Worm (Caenorhabditis elegans) whole organism, L3 larva: ENCODE measurements around the gene T21D12.11.

Experiments
- R02D3.7 ChIP-seq: fragments of 150-350 bp; optimal IDR thresholded peaks from 2 replicates; lab custom pipeline; 2014; ENCODE audit warnings: missing biosample characterization, missing genetic modification characterization
- ZK546.5 ChIP-seq: sonication (generic microtip); optimal IDR thresholded peaks from 2 replicates; lab custom pipeline; 2017; ENCODE audit warnings: missing biosample characterization, missing genetic modification characterization
- aly-2 ChIP-seq: fragments of 150-350 bp; optimal IDR thresholded peaks from 2 replicates; lab custom pipeline; 2014; ENCODE audit warnings: missing biosample characterization, missing genetic modification characterization
- ama-1 ChIP-seq: fragments of 150-350 bp; optimal IDR thresholded peaks from 2 replicates; lab custom pipeline; 2018
- ceh-16 ChIP-seq: sonication (generic microtip); optimal IDR thresholded peaks from 2 replicates; lab custom pipeline; 2017; ENCODE audit warnings: missing biosample characterization, missing genetic modification characterization
- ceh-28 ChIP-seq: fragments of 150-350 bp; optimal IDR thresholded peaks from 2 replicates; lab custom pipeline; 2014; ENCODE audit warnings: missing biosample characterization, missing genetic modification reagents, missing genetic modification characterization
- ceh-82 ChIP-seq: fragments of 150-350 bp; optimal IDR thresholded peaks from 2 replicates; lab custom pipeline; 2014; ENCODE audit warnings: missing biosample characterization, missing genetic modification characterization
- daf-12 ChIP-seq: fragments of 150-350 bp; optimal IDR thresholded peaks from 2 replicates; lab custom pipeline; 2014; ENCODE audit warnings: missing biosample characterization, missing genetic modification reagents, missing genetic modification characterization
- egl-5 ChIP-seq: fragments of 150-350 bp; optimal IDR thresholded peaks from 2 replicates; lab custom pipeline; 2017; ENCODE audit warnings: missing biosample characterization, missing genetic modification reagents, missing genetic modification characterization, inconsistent platforms
- elt-1 ChIP-seq: fragments of 150-350 bp; optimal IDR thresholded peaks from 2 replicates; lab custom pipeline; 2014; ENCODE audit warnings: missing biosample characterization, missing genetic modification characterization
- elt-2 ChIP-seq: sonication (generic microtip); optimal IDR thresholded peaks from 2 replicates; lab custom pipeline; 2016; ENCODE audit warnings: missing genetic modification reagents, mild to moderate bottlenecking, missing genetic modification characterization, missing compliant biosample characterization
- elt-3 ChIP-seq, 3 experiments: fragments of 150-350 bp in 1 of 3; sonication (generic microtip) in 2 of 3; optimal IDR thresholded peaks; 2 replicates in 2 of 3; 4 replicates in 1 of 3; lab custom pipeline; 2014 to 2017; ENCODE audit warnings: missing biosample characterization in 3 of 3, missing genetic modification characterization in 3 of 3
- eor-1 ChIP-seq, 2 experiments: fragments of 150-350 bp; optimal IDR thresholded peaks; 2 replicates each; lab custom pipeline; 2014 to 2018; ENCODE audit warnings: missing biosample characterization in 2 of 2, missing genetic modification characterization in 2 of 2
- fkh-10 ChIP-seq: sonication (generic microtip); optimal IDR thresholded peaks from 2 replicates; lab custom pipeline; 2017; ENCODE audit warnings: missing biosample characterization, missing genetic modification reagents, missing genetic modification characterization
- fkh-2 ChIP-seq: fragments of 150-350 bp; optimal IDR thresholded peaks from 2 replicates; lab custom pipeline; 2014; ENCODE audit warnings: missing biosample characterization, missing genetic modification reagents, missing genetic modification characterization
- hmg-11 ChIP-seq: sonication (generic microtip); optimal IDR thresholded peaks from 2 replicates; lab custom pipeline; 2016; ENCODE audit warnings: missing genetic modification characterization, missing compliant biosample characterization
- jun-1 ChIP-seq: fragments of 150-350 bp; optimal IDR thresholded peaks from 2 replicates; lab custom pipeline; 2014; ENCODE audit warnings: missing biosample characterization, missing genetic modification reagents, missing genetic modification characterization
- lin-15B ChIP-seq: fragments of 150-350 bp; optimal IDR thresholded peaks from 2 replicates; lab custom pipeline; 2014; ENCODE audit warnings: missing biosample characterization, missing genetic modification characterization
- lin-39 ChIP-seq: fragments of 150-350 bp; optimal IDR thresholded peaks from 2 replicates; lab custom pipeline; 2018; ENCODE audit warnings: missing biosample characterization, missing genetic modification reagents, missing genetic modification characterization
- lsy-12 ChIP-seq: sonication (generic microtip); optimal IDR thresholded peaks from 2 replicates; lab custom pipeline; 2016; ENCODE audit warnings: mild to moderate bottlenecking, missing genetic modification characterization, missing compliant biosample characterization
- mdl-1 ChIP-seq: fragments of 150-350 bp; optimal IDR thresholded peaks from 2 replicates; lab custom pipeline; 2014; ENCODE audit warnings: missing biosample characterization, missing genetic modification characterization
- mml-1 ChIP-seq: fragments of 150-350 bp; sonication (generic microtip); optimal IDR thresholded peaks from 3 replicates; lab custom pipeline; 2014; ENCODE audit warnings: missing biosample characterization, missing genetic modification characterization
- nfya-1 ChIP-seq: sonication (generic microtip); optimal IDR thresholded peaks from 2 replicates; lab custom pipeline; 2017; ENCODE audit warnings: missing genetic modification characterization, mild to moderate bottlenecking, missing compliant biosample characterization, antibody characterized with exemption, moderate library complexity; ENCODE audit not compliant: insufficient read depth
- nhr-11 ChIP-seq: fragments of 150-350 bp; optimal IDR thresholded peaks from 2 replicates; lab custom pipeline; 2014; ENCODE audit warnings: missing biosample characterization, missing genetic modification characterization
- nhr-12 ChIP-seq: fragments of 150-350 bp; optimal IDR thresholded peaks from 2 replicates; lab custom pipeline; 2014; ENCODE audit warnings: missing biosample characterization, missing genetic modification characterization
- nhr-23 ChIP-seq: fragments of 150-350 bp; optimal IDR thresholded peaks from 2 replicates; lab custom pipeline; 2014; ENCODE audit warnings: missing biosample characterization, missing genetic modification reagents, missing genetic modification characterization
- nhr-237 ChIP-seq: fragments of 150-350 bp; optimal IDR thresholded peaks from 2 replicates; lab custom pipeline; 2014; ENCODE audit warnings: missing biosample characterization, missing genetic modification characterization
- nhr-25 ChIP-seq: sonication (generic microtip); optimal IDR thresholded peaks from 2 replicates; lab custom pipeline; 2017; ENCODE audit warnings: missing biosample characterization, missing genetic modification characterization
- nhr-28 ChIP-seq: fragments of 150-350 bp; optimal IDR thresholded peaks from 2 replicates; lab custom pipeline; 2014; ENCODE audit warnings: missing biosample characterization, missing genetic modification characterization
- nhr-43 ChIP-seq: sonication (generic microtip); optimal IDR thresholded peaks from 2 replicates; lab custom pipeline; 2016; ENCODE audit warnings: mild to moderate bottlenecking, missing genetic modification characterization, missing compliant biosample characterization; ENCODE audit not compliant: poor library complexity, severe bottlenecking
- nhr-67 ChIP-seq: fragments of 150-350 bp; optimal IDR thresholded peaks from 2 replicates; lab custom pipeline; 2014; ENCODE audit warnings: missing biosample characterization, missing genetic modification characterization
- nhr-77 ChIP-seq: fragments of 150-350 bp; optimal IDR thresholded peaks from 2 replicates; lab custom pipeline; 2014; ENCODE audit warnings: missing biosample characterization, missing genetic modification characterization
- pha-4 ChIP-seq: fragments of 150-350 bp; optimal IDR thresholded peaks from 2 replicates; lab custom pipeline; 2014; ENCODE audit warnings: missing biosample characterization, missing genetic modification reagents, missing genetic modification characterization
- pqm-1 ChIP-seq: fragments of 150-350 bp; optimal IDR thresholded peaks from 2 replicates; lab custom pipeline; 2017; ENCODE audit warnings: missing biosample characterization, missing genetic modification characterization, inconsistent platforms
- sea-2 ChIP-seq: fragments of 150-350 bp; sonication (generic microtip); optimal IDR thresholded peaks from 4 replicates; lab custom pipeline; 2014; ENCODE audit warnings: missing biosample characterization, missing genetic modification reagents, missing genetic modification characterization
- skn-1 ChIP-seq: fragments of 150-350 bp; optimal IDR thresholded peaks from 2 replicates; lab custom pipeline; 2014; ENCODE audit warnings: missing biosample characterization, missing genetic modification characterization
- snpc-4 ChIP-seq: fragments of 150-350 bp; optimal IDR thresholded peaks from 2 replicates; lab custom pipeline; 2014; ENCODE audit warnings: missing biosample characterization, missing genetic modification characterization
- unc-62 ChIP-seq: fragments of 150-350 bp; sonication (generic microtip); optimal IDR thresholded peaks from 4 replicates; lab custom pipeline; 2014; ENCODE audit warnings: missing biosample characterization, missing genetic modification reagents, missing genetic modification characterization
- zag-1 ChIP-seq: fragments of 150-350 bp; optimal IDR thresholded peaks from 2 replicates; lab custom pipeline; 2014; ENCODE audit warnings: missing biosample characterization, missing genetic modification characterization
- ztf-11 ChIP-seq: fragments of 150-350 bp; optimal IDR thresholded peaks from 2 replicates; lab custom pipeline; 2014; ENCODE audit warnings: missing biosample characterization, missing genetic modification characterization

The T21D12.11 gene

DNA sequence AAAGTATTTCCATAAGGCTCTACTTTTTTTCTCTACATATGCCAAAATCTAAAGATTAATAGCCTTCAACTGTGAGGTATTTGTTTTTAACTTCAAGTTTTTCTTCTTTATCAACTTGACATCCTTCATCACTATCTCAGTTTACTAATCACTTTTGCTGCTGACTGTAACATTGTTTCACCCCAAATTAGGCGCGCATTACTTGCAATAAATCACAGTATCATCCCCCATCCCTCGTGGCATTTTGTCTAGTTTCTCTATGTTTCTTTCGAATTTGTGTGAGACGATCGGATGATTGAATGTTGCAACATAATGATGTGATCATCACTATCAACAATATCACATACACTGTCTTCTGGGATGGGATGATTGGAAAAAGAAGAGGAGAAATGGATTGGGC, 21.7 kb upstream of the T21D12.11 start (continued):
- TF ChIP-seq R02D3.7 (no peak), nhr-23 (tag; lab: Kevin White, UChicago) (peak; percentile 78), lsy-12 (tag; lab: Kevin White, UChicago) (no peak), fkh-2 (tag; lab: Kevin White, UChicago) (no peak)
- TF ChIP-seq, all 47 proteins: peak for 5

DNA sequence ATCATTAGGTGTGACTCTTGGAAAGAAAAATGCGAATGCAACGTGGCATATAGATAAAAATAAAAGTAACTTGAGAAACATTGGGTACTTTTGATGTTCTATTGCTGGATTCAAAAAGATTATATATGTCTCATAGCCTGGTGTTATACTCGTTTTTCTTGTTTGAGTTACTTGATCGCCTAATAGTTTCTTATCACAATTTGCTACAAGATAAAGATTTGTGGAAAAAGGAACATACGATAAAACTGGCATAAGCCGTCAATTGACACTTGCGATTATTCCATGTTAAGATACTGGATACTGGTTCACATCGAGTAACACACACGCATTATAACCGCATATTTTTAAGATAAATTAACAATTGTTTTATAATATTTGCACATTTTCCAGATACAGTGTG, 16.8 kb upstream of the T21D12.11 start, which contains the start of gene grl-19:
Gene grl-19 (minus strand): TSS at position 101 of the 400 bp plus-strand sequence.
- TF ChIP-seq pqm-1 (tag; lab: Kevin White, UChicago): no peak
- no peak for TF ChIP-seq nhr-237
- no peak for TF ChIP-seq daf-12 (tag; lab: Kevin White, UChicago)
- no peak for TF ChIP-seq R02D3.7
- TF ChIP-seq, all 47 proteins: peak for 0

DNA sequence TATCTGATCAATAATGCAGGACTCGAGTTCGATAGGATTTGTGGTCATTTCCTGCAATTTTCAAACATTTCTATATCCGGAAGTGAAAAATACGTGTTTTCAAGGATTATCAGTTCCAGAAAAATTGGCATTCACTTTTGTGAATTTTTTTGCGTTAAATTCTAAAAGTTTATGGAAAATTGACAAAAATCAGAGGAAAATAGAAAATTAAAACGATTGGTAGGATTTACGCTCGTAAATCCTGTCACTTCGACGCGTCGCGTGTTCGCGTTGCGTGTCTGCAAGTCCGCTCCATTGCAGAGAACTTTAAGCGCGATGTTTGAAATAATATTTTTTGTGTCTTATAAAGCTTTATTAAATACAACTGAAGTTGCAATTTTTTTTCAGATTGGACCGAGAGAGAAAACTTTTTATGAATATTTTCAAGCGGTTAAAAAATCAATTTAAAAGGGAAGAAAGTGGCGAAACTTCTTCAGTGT, 13.8 kb upstream of the T21D12.11 start, which contains the start of gene rcat-1:
Gene rcat-1 (minus strand): TSS at position 51 of the 479 bp plus-strand sequence.
- TF ChIP-seq nhr-43 (tag; lab: Kevin White, UChicago) (no peak), unc-62 (GFP tag; lab: Kevin White, UChicago) (no peak), R02D3.7 (peak; percentile 100), skn-1 (tag; lab: Kevin White, UChicago) (peak; percentile 70), nhr-25 (tag; lab: Kevin White, UChicago) (peak; percentile 77), eor-1 (tag; optimal IDR thresholded peaks at IDR 0.05; lab: Kevin White, UChicago) (no peak), nhr-237 (no peak), lin-39 (tag; lab: Kevin White, UChicago) (peak; percentile 88), ceh-82 (tag; lab: Kevin White, UChicago) (peak; percentile 48), nhr-28 (tag; lab: Kevin White, UChicago) (no peak), nhr-77 (tag; lab: Kevin White, UChicago) (peak; percentile 1), jun-1 (tag; lab: Kevin White, UChicago) (peak; percentile 40), lin-15B (tag; lab: Kevin White, UChicago) (peak; percentile 98), ama-1 (lab: Kevin White, UChicago) (peak; percentile 55), elt-2 (peak; percentile 31), zag-1 (no peak), nfya-1 (tag; lab: Kevin White, UChicago) (peak; percentile 91), sea-2 (GFP tag; lab: Kevin White, UChicago) (no peak), ceh-28 (tag; lab: Kevin White, UChicago) (peak; percentile 59), pqm-1 (tag; lab: Kevin White, UChicago) (peak; percentile 3), egl-5 (tag; lab: Kevin White, UChicago) (peak; percentile 76), nhr-11 (tag; lab: Kevin White, UChicago) (no peak), nhr-67 (tag; lab: Kevin White, UChicago) (no peak), snpc-4 (tag; lab: Kevin White, UChicago) (peak; percentile 67), nhr-23 (tag; lab: Kevin White, UChicago) (peak; percentile 82), hmg-11 (tag; lab: Kevin White, UChicago) (peak; percentile 54), fkh-10 (GFP tag; lab: Kevin White, UChicago) (peak; percentile 43)

DNA sequence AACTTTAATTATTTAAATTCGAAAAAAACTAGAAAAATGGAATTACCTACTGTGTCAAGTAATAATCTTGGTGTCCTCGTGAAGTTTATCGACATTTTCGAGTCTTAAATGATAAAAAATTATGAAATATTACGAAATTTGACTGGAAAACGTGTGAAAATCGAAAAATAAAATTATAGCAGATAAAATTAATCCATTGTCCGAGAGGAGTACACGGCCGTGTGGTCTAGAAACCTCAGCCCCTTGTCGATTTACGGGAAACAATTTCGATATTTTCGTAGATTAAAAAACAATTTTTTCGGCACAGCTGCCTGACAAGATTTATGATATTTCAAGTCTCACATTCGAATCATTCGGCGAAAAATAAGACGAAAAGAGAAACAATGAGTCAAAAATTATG, 12.1 kb upstream of the T21D12.11 start, which contains the start of gene R02D3.8:
Gene R02D3.8 (minus strand): TSS at position 109 of the 400 bp plus-strand sequence.
- no peak for TF ChIP-seq nhr-12
- TF ChIP-seq mml-1 (tag; lab: Kevin White, UChicago): no peak
- peak; percentile 57 for TF ChIP-seq nhr-23 (tag; lab: Kevin White, UChicago)
- no peak for TF ChIP-seq ztf-11 (tag; lab: Kevin White, UChicago)
- no peak for TF ChIP-seq ZK546.5 (tag; lab: Kevin White, UChicago)
- TF ChIP-seq elt-1 (tag; lab: Kevin White, UChicago): no peak
- peak; percentile 43 for TF ChIP-seq ama-1 (lab: Kevin White, UChicago)
- no peak for TF ChIP-seq elt-3 (tag; optimal IDR thresholded peaks at IDR 0.05; lab: Kevin White, UChicago)
- no peak for TF ChIP-seq eor-1 (tag; optimal IDR thresholded peaks at IDR 0.05; lab: Kevin White, UChicago)
- no peak for TF ChIP-seq pqm-1 (tag; lab: Kevin White, UChicago)
- peak; percentile 54 for TF ChIP-seq nhr-43 (tag; lab: Kevin White, UChicago)
- TF ChIP-seq ceh-82 (tag; lab: Kevin White, UChicago): no peak
- TF ChIP-seq aly-2 (tag; lab: Kevin White, UChicago): no peak
- no peak for TF ChIP-seq nhr-67 (tag; lab: Kevin White, UChicago)
- TF ChIP-seq mdl-1 (tag; lab: Kevin White, UChicago): no peak
- no peak for TF ChIP-seq ceh-16 (tag; lab: Kevin White, UChicago)
- peak; percentile 17 for TF ChIP-seq lsy-12 (tag; lab: Kevin White, UChicago)
- no peak for TF ChIP-seq unc-62 (GFP tag; lab: Kevin White, UChicago)
- no peak for TF ChIP-seq nhr-11 (tag; lab: Kevin White, UChicago)
- peak; percentile 52 for TF ChIP-seq nfya-1 (tag; lab: Kevin White, UChicago)
- TF ChIP-seq pha-4: peak; percentile 35
- TF ChIP-seq lin-15B (tag; lab: Kevin White, UChicago): peak; percentile 64
- TF ChIP-seq elt-2: peak; percentile 16
- TF ChIP-seq lin-39 (tag; lab: Kevin White, UChicago): peak; percentile 25
- TF ChIP-seq hmg-11 (tag; lab: Kevin White, UChicago): peak; percentile 24
